Worm (Caenorhabditis elegans): Measurements from ENCODE around the gene hot-6.

Gene hot-6

ce11 chrV:11039379-11039954 lies 16.7 kb upstream of the hot-6 start, which contains the start of gene pak-2 (continued):
- peak; percentile 94 for TF ChIP-seq pax-3 (tag; optimal IDR thresholded peaks at IDR 0.05)
- TF ChIP-seq ceh-63 (GFP tag; optimal IDR thresholded peaks at IDR 0.05) = peak; percentile 87
- TF ChIP-seq ceh-8 (GFP tag; optimal IDR thresholded peaks at IDR 0.05) = no peak
- TF ChIP-seq egl-13 (tag; optimal IDR thresholded peaks at IDR 0.05) = peak; percentile 71
- TF ChIP-seq vab-15 (tag; optimal IDR thresholded peaks at IDR 0.05) = peak; percentile 91
- peak; percentile 32 to 64 (median 59) for TF ChIP-seq ceh-82 (tag; optimal IDR thresholded peaks at IDR 0.05)
- peak; percentile 63 for TF ChIP-seq hpl-2 (GFP tag; optimal IDR thresholded peaks at IDR 0.05)
- peak; percentile 53; the same call in 1 of the 2 replicates for TF ChIP-seq mab-9 (GFP tag; IDR thresholded peaks at IDR 0.05)
- TF ChIP-seq nhr-85 (tag) = peak; percentile 94
- TF ChIP-seq tbx-2 (tag; optimal IDR thresholded peaks at IDR 0.05) = peak; percentile 85
- TF ChIP-seq nhr-20 (tag; optimal IDR thresholded peaks at IDR 0.05) = peak; percentile 90
- TF ChIP-seq fkh-8 (tag; optimal IDR thresholded peaks at IDR 0.05) = peak; percentile 85
- peak; percentile 73 for TF ChIP-seq unc-86 (tag; optimal IDR thresholded peaks at IDR 0.05)
- peak; percentile 11 for TF ChIP-seq unc-130 (tag; optimal IDR thresholded peaks at IDR 0.05)
- TF ChIP-seq lir-3 (tag; optimal IDR thresholded peaks at IDR 0.05; ENCODE audit: poor library complexity) = peak; percentile 90
- no peak for TF ChIP-seq nhr-12 (tag; optimal IDR thresholded peaks at IDR 0.05)
- TF ChIP-seq lsy-2 (tag; optimal IDR thresholded peaks at IDR 0.05) = peak; percentile 73 to 91
- TF ChIP-seq nhr-84 (tag; optimal IDR thresholded peaks at IDR 0.05) = no peak
- no peak for TF ChIP-seq jun-1 (tag; optimal IDR thresholded peaks at IDR 0.05)
- TF ChIP-seq lin-14 (GFP tag; optimal IDR thresholded peaks at IDR 0.05) = peak; percentile 95
- TF ChIP-seq mep-1 (tag; optimal IDR thresholded peaks at IDR 0.05) = peak; percentile 71
- peak; percentile 90 for TF ChIP-seq nhr-77 (tag; optimal IDR thresholded peaks at IDR 0.05)
- TF ChIP-seq nhr-90 (tag; optimal IDR thresholded peaks at IDR 0.05; ENCODE audit: poor library complexity) = peak; percentile 85
- peak; percentile 91 for TF ChIP-seq snu-23 (GFP tag; optimal IDR thresholded peaks at IDR 0.05)
- TF ChIP-seq nhr-237 (tag; optimal IDR thresholded peaks at IDR 0.05) = peak; percentile 59
- no peak for TF ChIP-seq egl-27 (tag; optimal IDR thresholded peaks at IDR 0.05)
- TF ChIP-seq C04F5.9 (tag; optimal IDR thresholded peaks at IDR 0.05) = peak; percentile 70
- TF ChIP-seq lin-39 (tag; optimal IDR thresholded peaks at IDR 0.05) = peak; percentile 37
- peak; percentile 75 for TF ChIP-seq blmp-1 (tag; optimal IDR thresholded peaks at IDR 0.05)
- peak; percentile 64 for TF ChIP-seq ceh-90 (tag; optimal IDR thresholded peaks at IDR 0.05)
- TF ChIP-seq aha-1 (tag; optimal IDR thresholded peaks at IDR 0.05) = no peak
- peak; percentile 78 to 84 for TF ChIP-seq efl-1 (optimal IDR thresholded peaks at IDR 0.05)
- TF ChIP-seq efl-1 (GFP tag; optimal IDR thresholded peaks at IDR 0.05 in 1 of 2) = peak; percentile 69 to 96
- peak; percentile 34 for TF ChIP-seq fkh-10 (GFP tag; optimal IDR thresholded peaks at IDR 0.05)
- TF ChIP-seq unc-98 (GFP tag; IDR thresholded peaks at IDR 0.05) = peak; percentile 76; the same call in 1 of the 2 replicates
- no peak for TF ChIP-seq pqm-1 (tag; optimal IDR thresholded peaks at IDR 0.05)
- TF ChIP-seq rnt-1 (tag; optimal IDR thresholded peaks at IDR 0.05) = peak; percentile 88
- no peak for TF ChIP-seq sptf-1 (tag; optimal IDR thresholded peaks at IDR 0.05)
- TF ChIP-seq C16A3.4 (tag; optimal IDR thresholded peaks at IDR 0.05) = peak; percentile 96
- peak; percentile 83 for TF ChIP-seq xbp-1 (tag; optimal IDR thresholded peaks at IDR 0.05)
- TF ChIP-seq dpl-1 (GFP tag; optimal IDR thresholded peaks at IDR 0.05) = peak; percentile 61 to 77 (median 68)
- TF ChIP-seq unc-62 (GFP tag; optimal IDR thresholded peaks at IDR 0.05) = no peak
- peak; percentile 39 for TF ChIP-seq hlh-4 (tag; optimal IDR thresholded peaks at IDR 0.05)
- peak; percentile 85 for TF ChIP-seq ceh-88 (GFP tag; IDR thresholded peaks at IDR 0.05)
- TF ChIP-seq elt-3 (tag; optimal IDR thresholded peaks at IDR 0.05) = peak in 2 of 6 experiments; percentile 2 to 41
- peak; percentile 93 for TF ChIP-seq nhr-71 (tag; optimal IDR thresholded peaks at IDR 0.05)
- TF ChIP-seq skn-1 (tag; optimal IDR thresholded peaks at IDR 0.05) = peak; percentile 38
- peak; percentile 85 for TF ChIP-seq dsc-1 (tag; optimal IDR thresholded peaks at IDR 0.05)
- TF ChIP-seq nhr-19 (GFP tag; conservative IDR thresholded peaks at IDR 0.05) = peak; percentile 80
- TF ChIP-seq alr-1 (tag; optimal IDR thresholded peaks at IDR 0.05; ENCODE audit: borderline replicate concordance) = no peak
- TF ChIP-seq zag-1 (tag; optimal IDR thresholded peaks at IDR 0.05) = peak; percentile 31
